Worm (Caenorhabditis elegans): Measurements from ENCODE around the gene rmd-6.

- TF ChIP-seq nhr-10 (tag; optimal IDR thresholded peaks at IDR 0.05), result no peak
- no peak for TF ChIP-seq nhr-76 (tag; optimal IDR thresholded peaks at IDR 0.05)
- no peak for TF ChIP-seq spr-3 (GFP tag; optimal IDR thresholded peaks at IDR 0.05)
- TF ChIP-seq jun-1 (tag; optimal IDR thresholded peaks at IDR 0.05), result no peak
- TF ChIP-seq snpc-4 (tag; optimal IDR thresholded peaks at IDR 0.05), result no peak
- TF ChIP-seq ceh-82 (tag; optimal IDR thresholded peaks at IDR 0.05), result no peak
- TF ChIP-seq nhr-11 (tag; optimal IDR thresholded peaks at IDR 0.05), result no peak
- no peak for TF ChIP-seq pqm-1 (tag; optimal IDR thresholded peaks at IDR 0.05)
- no peak for TF ChIP-seq zag-1 (tag; optimal IDR thresholded peaks at IDR 0.05)
- TF ChIP-seq nhr-77 (tag; optimal IDR thresholded peaks at IDR 0.05), result no peak
Measured at ce11 chrIV:5028978-5029377, 39.7 kb upstream of the rmd-6 start, which contains the start of the genes best-6 and C09B9.2.
